Fruit fly (Drosophila melanogaster) ovary, adult (tissue): Measurements from ENCODE around the gene Fur1.

ENCODE experiments used
- CG17801 ChIP-seq: fragments of 200-800 bp; optimal IDR thresholded peaks from 2 replicates; lab custom pipeline; 2019; ENCODE audit warnings: missing biosample characterization, mild to moderate bottlenecking, missing genetic modification characterization, moderate library complexity; ENCODE audit not compliant: partially characterized antibody

Fur1 gene

DNA sequence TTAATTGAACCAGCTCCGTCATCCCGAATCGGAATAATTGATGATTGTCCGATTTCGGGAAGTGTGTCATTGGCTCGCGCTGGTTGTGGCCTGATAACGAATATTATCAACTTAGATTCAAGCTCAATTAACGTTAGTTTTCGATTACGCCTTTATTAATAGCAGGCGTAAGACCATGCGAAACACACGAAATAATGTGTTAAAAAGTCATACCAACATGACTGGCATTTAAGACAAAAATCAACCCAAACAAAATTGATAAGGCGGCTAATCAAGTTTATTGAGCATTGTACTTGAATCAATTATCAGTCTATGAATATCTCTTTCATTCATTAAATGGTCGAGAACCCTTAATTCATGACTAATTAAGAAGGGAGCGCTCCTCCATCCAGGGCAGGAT lies 163.7 kb downstream of the Fur1 start:
- no peak for TF ChIP-seq CG17801 (GFP tag; lab: Kevin White, UChicago)

DNA sequence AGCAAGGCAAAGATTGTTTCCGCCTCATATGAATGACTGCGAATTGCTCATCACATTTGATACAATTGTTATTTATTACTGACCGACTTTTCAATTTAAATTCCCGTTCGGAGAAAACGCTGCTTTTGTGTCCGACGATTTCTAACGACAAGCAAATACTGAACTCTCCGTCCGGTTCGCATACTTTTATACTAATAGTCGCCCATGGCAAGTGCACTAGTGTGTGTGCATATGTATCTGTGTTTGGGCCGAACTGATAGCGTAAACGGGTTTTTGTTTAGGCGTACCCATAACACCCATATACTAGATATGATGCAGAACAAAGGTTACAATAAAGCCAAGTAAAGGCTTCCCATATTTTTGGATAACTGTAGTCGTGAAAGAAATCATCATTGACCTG lies 164.6 kb downstream of the Fur1 start, which contains the start of gene CG10550:
CG10550 (minus strand) TSS at position 164 of the 400 bp plus-strand sequence.
- no peak for TF ChIP-seq CG17801 (GFP tag; lab: Kevin White, UChicago)

DNA sequence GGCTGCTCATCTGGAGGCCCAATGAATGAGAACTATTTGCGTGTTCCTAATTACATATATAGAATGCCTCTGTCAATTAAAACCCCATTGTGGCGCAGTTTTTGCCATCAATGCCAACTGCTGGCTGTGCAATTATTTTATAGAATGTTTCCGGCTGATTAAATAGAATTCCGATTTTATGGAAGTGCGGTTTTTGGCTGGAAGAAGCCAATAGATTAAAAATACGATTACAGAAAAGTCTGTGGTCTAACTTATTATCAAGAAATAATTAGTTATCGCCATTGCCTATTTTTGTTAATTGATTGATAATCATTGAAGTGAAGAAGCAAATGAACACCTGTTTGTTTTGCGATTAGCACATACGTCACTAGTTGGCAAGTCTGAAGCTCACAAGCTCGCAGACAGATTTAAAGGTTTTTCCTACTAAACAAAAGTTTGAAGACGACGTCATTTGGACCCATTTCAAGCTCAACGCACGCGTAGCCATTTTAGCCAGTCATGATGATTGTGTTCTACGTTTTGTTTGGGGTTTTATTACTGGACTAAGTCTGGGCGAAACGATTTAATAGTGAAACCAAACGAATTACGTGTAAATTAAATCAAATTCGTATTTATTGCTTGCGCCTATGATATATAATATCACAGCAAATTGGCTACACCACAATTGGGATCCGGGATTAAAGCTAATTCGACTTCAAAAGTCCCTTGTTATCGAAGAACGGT lies 166.9 kb downstream of the Fur1 start:
- no peak for TF ChIP-seq CG17801 (GFP tag; lab: Kevin White, UChicago)

DNA sequence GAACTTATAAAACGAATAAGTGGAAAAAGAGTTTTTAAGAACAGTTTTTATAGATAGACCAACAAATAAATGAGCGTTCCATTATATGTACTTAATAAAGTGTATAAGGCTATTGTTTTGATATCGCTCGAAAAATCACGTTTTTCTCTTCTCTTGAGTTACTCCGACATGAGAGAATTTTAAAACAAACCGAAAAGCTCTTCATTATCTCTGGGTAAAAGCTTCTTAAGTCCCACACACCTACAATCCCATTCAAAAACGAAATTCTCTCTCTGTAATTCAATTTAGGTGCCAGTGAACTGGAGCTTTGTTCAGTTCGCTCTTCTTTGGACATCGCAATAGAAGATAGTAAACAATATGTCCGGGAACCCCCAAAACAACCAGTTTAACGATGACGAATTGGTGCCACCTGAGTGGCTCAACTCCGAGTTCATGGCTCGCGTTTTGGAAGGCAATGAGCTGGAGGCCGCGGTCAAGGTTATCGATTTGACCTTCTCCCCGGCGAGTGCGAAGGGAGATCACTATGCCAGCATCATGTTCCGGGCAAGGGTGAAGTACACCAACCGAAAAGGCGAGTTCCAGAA lies 168.9 kb downstream of the Fur1 start, which contains the start of gene CG31436:
CG31436 (plus strand) TSS at position 281 of the 584 bp plus-strand sequence.
- peak; percentile 3 for TF ChIP-seq CG17801 (GFP tag; lab: Kevin White, UChicago)

DNA sequence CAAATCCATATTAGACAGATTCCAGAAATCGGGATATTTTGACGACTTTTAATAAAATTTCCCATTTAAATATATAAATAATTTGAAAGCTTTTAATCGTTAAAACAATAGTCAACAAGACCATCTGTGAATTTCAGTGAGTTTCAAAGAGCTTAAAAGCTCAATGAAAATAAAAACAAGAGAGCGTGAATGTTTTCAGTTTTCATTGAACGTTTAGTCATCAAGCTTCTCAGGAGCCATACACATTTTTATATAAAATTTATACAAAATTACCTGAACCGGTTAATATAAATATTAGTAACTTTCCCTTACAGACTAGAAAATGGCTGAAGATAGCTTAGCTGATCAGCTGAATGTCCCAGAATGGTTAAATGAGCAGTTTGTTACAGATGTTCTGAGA lies 170.6 kb downstream of the Fur1 start, which contains the start of gene CG31370:
CG31370 (plus strand) TSS at position 226 of the 400 bp plus-strand sequence.
- TF ChIP-seq CG17801 (GFP tag; lab: Kevin White, UChicago): no peak

- TF ChIP-seq CG17801 (GFP tag; lab: Kevin White, UChicago): no peak
These were observed 172.3 kb downstream of the Fur1 start, which contains the start of gene CG13659 for dm6 chr3R:25300575-25300974. TSS of gene CG13659 (plus strand) at chr3R:25300891.

DNA sequence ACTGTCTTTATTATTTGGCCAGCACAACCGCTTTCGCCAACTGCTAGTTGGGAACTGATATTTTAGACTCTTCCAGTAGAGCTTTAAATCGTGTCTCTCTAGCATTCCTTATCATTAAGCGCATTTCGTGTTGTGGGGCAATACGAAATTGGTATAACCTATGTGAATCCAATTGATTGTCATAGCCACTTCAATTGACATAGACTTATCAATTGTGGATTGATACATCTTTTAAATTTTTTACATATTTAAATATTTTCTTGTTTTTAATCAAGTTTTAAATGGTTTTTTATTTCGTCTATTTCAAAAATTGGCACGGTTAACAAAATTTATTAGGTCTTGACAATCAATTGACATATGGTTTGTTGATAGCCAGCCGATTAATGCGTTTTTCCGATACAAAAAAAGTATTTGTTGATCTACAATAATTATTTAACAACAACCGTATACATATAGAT lies 173.3 kb downstream of the Fur1 start, which contains the start of gene CG31288:
CG31288 (minus strand) TSS at position 51 of the 458 bp plus-strand sequence.
- TF ChIP-seq CG17801 (GFP tag; lab: Kevin White, UChicago): no peak

dm6 chr3R:25297678-25298077 lies 175.2 kb downstream of the Fur1 start, which contains the start of gene CG31097:
TSS of gene CG31097 (minus strand) at chr3R:25297778.
- no peak for TF ChIP-seq CG17801 (GFP tag; lab: Kevin White, UChicago)
